Worm (Caenorhabditis elegans) whole organism, mixed stage, embryonic: ENCODE results near the gene mrpl-35.

Source experiments
- M03D4.4 ChIP-seq: sonication (generic microtip); optimal IDR thresholded peaks from 2 replicates; lab custom pipeline; 2017; ENCODE audit warnings: mild to moderate bottlenecking, missing genetic modification characterization, missing compliant biosample characterization
- bed-3 ChIP-seq: fragments of 200-800 bp; sonication (Bioruptor generic); optimal IDR thresholded peaks from 3 replicates; lab custom pipeline; 2018; ENCODE audit warnings: mild to moderate bottlenecking, missing genetic modification characterization, moderate library complexity, missing compliant biosample characterization
- blmp-1 ChIP-seq: fragments of 150-350 bp; optimal IDR thresholded peaks from 2 replicates; lab custom pipeline; 2014; ENCODE audit warnings: missing biosample characterization, missing genetic modification characterization
- ceh-39 ChIP-seq: fragments of 150-350 bp; optimal IDR thresholded peaks from 2 replicates; lab custom pipeline; 2014; ENCODE audit warnings: missing biosample characterization, missing genetic modification characterization
- ceh-43 ChIP-seq: fragments of 200-800 bp; sonication (Bioruptor generic); optimal IDR thresholded peaks from 2 replicates; lab custom pipeline; 2018; ENCODE audit warnings: mild to moderate bottlenecking, missing genetic modification characterization, moderate library complexity, missing compliant biosample characterization
- ceh-83 ChIP-seq: fragments of 200-800 bp; sonication (Bioruptor generic); optimal IDR thresholded peaks from 2 replicates; lab custom pipeline; 2018; ENCODE audit warnings: mild to moderate bottlenecking, missing genetic modification characterization, missing compliant biosample characterization
- ces-1 ChIP-seq: fragments of 150-350 bp; optimal IDR thresholded peaks from 2 replicates; lab custom pipeline; 2014; ENCODE audit warnings: missing biosample characterization, missing genetic modification reagents, missing genetic modification characterization
- cnd-1 ChIP-seq: fragments of 200-800 bp; sonication (Bioruptor generic); optimal IDR thresholded peaks from 2 replicates; lab custom pipeline; 2018; ENCODE audit warnings: mild to moderate bottlenecking, missing genetic modification characterization, missing compliant biosample characterization
- drap-1 ChIP-seq: fragments of 200-800 bp; sonication (Bioruptor generic); optimal IDR thresholded peaks from 3 replicates; lab custom pipeline; 2018; ENCODE audit warnings: mild to moderate bottlenecking, missing genetic modification characterization, missing compliant biosample characterization
- elt-1 ChIP-seq: sonication (generic microtip); optimal IDR thresholded peaks from 2 replicates; lab custom pipeline; 2017; ENCODE audit warnings: missing genetic modification characterization, mild to moderate bottlenecking, missing compliant biosample characterization, antibody characterized with exemption, moderate library complexity, borderline replicate concordance; ENCODE audit not compliant: insufficient read depth
- elt-3 ChIP-seq: fragments of 150-350 bp; optimal IDR thresholded peaks from 2 replicates; lab custom pipeline; 2014; ENCODE audit warnings: missing biosample characterization, missing genetic modification characterization
- flh-1 ChIP-seq: fragments of 200-800 bp; sonication (Bioruptor generic); optimal IDR thresholded peaks from 2 replicates; lab custom pipeline; 2018; ENCODE audit warnings: mild to moderate bottlenecking, missing genetic modification characterization, moderate library complexity, missing compliant biosample characterization
- lin-13 ChIP-seq: fragments of 150-350 bp; optimal IDR thresholded peaks from 2 replicates; lab custom pipeline; 2014; ENCODE audit warnings: missing biosample characterization, missing genetic modification characterization
- lin-32 ChIP-seq: fragments of 200-800 bp; sonication (Bioruptor generic); optimal IDR thresholded peaks from 2 replicates; lab custom pipeline; 2018; ENCODE audit warnings: mild to moderate bottlenecking, missing genetic modification characterization, missing compliant biosample characterization
- lsy-2 ChIP-seq: fragments of 150-350 bp; optimal IDR thresholded peaks from 2 replicates; lab custom pipeline; 2014; ENCODE audit warnings: missing biosample characterization, missing genetic modification characterization
- mep-1 ChIP-seq: fragments of 150-350 bp; optimal IDR thresholded peaks from 2 replicates; lab custom pipeline; 2017; ENCODE audit warnings: missing biosample characterization, missing genetic modification reagents, missing genetic modification characterization, inconsistent platforms
- mls-2 ChIP-seq: sonication (generic microtip); optimal IDR thresholded peaks from 2 replicates; lab custom pipeline; 2016; ENCODE audit warnings: mild to moderate bottlenecking, missing genetic modification characterization, moderate library complexity, missing compliant biosample characterization
- nhr-12 ChIP-seq: fragments of 150-350 bp; optimal IDR thresholded peaks from 2 replicates; lab custom pipeline; 2014; ENCODE audit warnings: missing biosample characterization, missing genetic modification characterization
- nhr-2 ChIP-seq: fragments of 150-350 bp; optimal IDR thresholded peaks from 2 replicates; lab custom pipeline; 2014; ENCODE audit warnings: missing biosample characterization, missing genetic modification characterization
- nhr-237 ChIP-seq: fragments of 150-350 bp; optimal IDR thresholded peaks from 2 replicates; lab custom pipeline; 2014; ENCODE audit warnings: missing biosample characterization, missing genetic modification characterization
- nhr-28 ChIP-seq: fragments of 150-350 bp; optimal IDR thresholded peaks from 2 replicates; lab custom pipeline; 2014; ENCODE audit warnings: missing biosample characterization, missing genetic modification characterization
- nhr-76 ChIP-seq: sonication (generic microtip); optimal IDR thresholded peaks from 2 replicates; lab custom pipeline; 2017; ENCODE audit warnings: missing biosample characterization, missing genetic modification characterization
- pha-4 ChIP-seq: fragments of 150-350 bp; optimal IDR thresholded peaks from 2 replicates; lab custom pipeline; 2018; ENCODE audit warnings: missing biosample characterization, missing genetic modification reagents, missing genetic modification characterization
- sem-2 ChIP-seq: fragments of 200-800 bp; sonication (Bioruptor generic); optimal IDR thresholded peaks from 2 replicates; lab custom pipeline; 2018; ENCODE audit warnings: mild to moderate bottlenecking, missing genetic modification characterization, missing compliant biosample characterization
- snpc-4 ChIP-seq: fragments of 150-350 bp; optimal IDR thresholded peaks from 2 replicates; lab custom pipeline; 2014; ENCODE audit warnings: missing biosample characterization, missing genetic modification characterization
- sptf-1 ChIP-seq: sonication (generic microtip); optimal IDR thresholded peaks from 2 replicates; lab custom pipeline; 2017; ENCODE audit warnings: mild to moderate bottlenecking, missing genetic modification characterization, moderate library complexity, missing compliant biosample characterization
- tbx-8 ChIP-seq: fragments of 200-800 bp; sonication (Bioruptor generic); optimal IDR thresholded peaks from 2 replicates; lab custom pipeline; 2018; ENCODE audit warnings: mild to moderate bottlenecking, missing genetic modification characterization, moderate library complexity, missing compliant biosample characterization
- unc-120 ChIP-seq: sonication (generic microtip); optimal IDR thresholded peaks from 2 replicates; lab custom pipeline; 2017; ENCODE audit warnings: missing genetic modification characterization, missing compliant biosample characterization; ENCODE audit not compliant: poor library complexity, severe bottlenecking
- unc-39 ChIP-seq: fragments of 150-350 bp; optimal IDR thresholded peaks from 2 replicates; lab custom pipeline; 2014; ENCODE audit warnings: missing biosample characterization, missing genetic modification characterization
- unc-62 ChIP-seq: fragments of 150-350 bp; optimal IDR thresholded peaks from 2 replicates; lab custom pipeline; 2014; ENCODE audit warnings: missing biosample characterization, missing genetic modification reagents, missing genetic modification characterization
- zip-8 ChIP-seq: fragments of 150-350 bp; optimal IDR thresholded peaks from 2 replicates; lab custom pipeline; 2014; ENCODE audit warnings: missing biosample characterization, missing genetic modification characterization
- ztf-11 ChIP-seq: fragments of 150-350 bp; optimal IDR thresholded peaks from 2 replicates; lab custom pipeline; 2014; ENCODE audit warnings: missing biosample characterization, missing genetic modification characterization

mrpl-35 gene

ce11 chrIII:3509908-3510307 lies at the start of gene mrpl-35, which contains the start of gene M01F1.4:
Gene mrpl-35 (plus strand): TSS chrIII:3510237.
Gene M01F1.4 (minus strand): TSS chrIII:3510033.
- TF ChIP-seq zip-8 (tag; lab: Kevin White, UChicago) (no peak), nhr-237 (peak; percentile 21), ces-1 (GFP tag; lab: Kevin White, UChicago) (peak; percentile 51), mep-1 (tag; lab: Kevin White, UChicago) (peak; percentile 65), lsy-2 (peak; percentile 94)
- TF ChIP-seq, all 35 proteins: peak for 4

ce11 chrIII:3461403-3461802 lies 48.6 kb upstream of the mrpl-35 start, which contains the start of gene pph-6:
Gene pph-6 (plus strand): TSS chrIII:3461703.
- TF ChIP-seq unc-39 (tag; lab: Kevin White, UChicago) (no peak), unc-62 (no peak), bed-3 (GFP tag; lab: Kevin White, UChicago) (no peak), ces-1 (GFP tag; lab: Kevin White, UChicago) (no peak), M03D4.4 (tag; lab: Kevin White, UChicago) (no peak), lin-13 (tag; lab: Kevin White, UChicago) (no peak), nhr-2 (tag; lab: Kevin White, UChicago) (no peak)

DNA sequence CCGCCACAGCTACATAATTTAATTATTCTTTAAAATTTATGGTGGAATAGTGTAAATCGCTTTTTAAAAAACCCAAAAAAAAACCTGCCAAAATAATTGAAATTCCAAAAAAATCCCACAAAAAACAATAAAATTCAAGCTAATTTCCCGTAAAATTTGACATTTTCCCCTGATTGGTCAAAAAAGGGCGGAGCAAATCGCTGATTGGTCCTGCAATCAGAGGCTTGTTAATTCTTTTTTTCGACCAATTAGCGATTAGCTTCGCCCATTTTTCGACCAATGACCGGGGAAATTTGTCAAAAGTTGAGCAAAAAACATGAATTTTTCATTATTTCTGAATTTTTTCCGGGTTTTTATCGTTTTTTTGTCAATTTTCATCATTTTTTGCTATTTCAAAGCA lies 43.0 kb upstream of the mrpl-35 start:
- TF ChIP-seq snpc-4 (tag; lab: Kevin White, UChicago): no peak
- TF ChIP-seq, all 35 proteins: peak for 0

- TF ChIP-seq nhr-28 (tag; lab: Kevin White, UChicago): no peak
- no peak for TF ChIP-seq lin-13 (tag; lab: Kevin White, UChicago)
- no peak for TF ChIP-seq ztf-11 (tag; lab: Kevin White, UChicago)
- no peak for TF ChIP-seq ces-1 (GFP tag; lab: Kevin White, UChicago)
- TF ChIP-seq nhr-237: no peak
- TF ChIP-seq elt-3 (tag; lab: Kevin White, UChicago): no peak
- TF ChIP-seq elt-1: no peak
- no peak for TF ChIP-seq tbx-8 (GFP tag; lab: Kevin White, UChicago)
- TF ChIP-seq mls-2 (tag; lab: Kevin White, UChicago): no peak
- no peak for TF ChIP-seq cnd-1 (tag; lab: Kevin White, UChicago)
- no peak for TF ChIP-seq sem-2
- TF ChIP-seq lin-32 (GFP tag; lab: Kevin White, UChicago): no peak
- no peak for TF ChIP-seq ceh-43 (GFP tag; lab: Kevin White, UChicago)
- no peak for TF ChIP-seq bed-3 (GFP tag; lab: Kevin White, UChicago)
- no peak for TF ChIP-seq lsy-2
- no peak for TF ChIP-seq pha-4
- no peak for TF ChIP-seq nhr-2 (tag; lab: Kevin White, UChicago)
- no peak for TF ChIP-seq unc-39 (tag; lab: Kevin White, UChicago)
- TF ChIP-seq nhr-12 (tag; lab: Kevin White, UChicago): no peak
Measured at ce11 chrIII:3468384-3468783, 41.7 kb upstream of the mrpl-35 start.

- TF ChIP-seq elt-3 (tag; lab: Kevin White, UChicago) (no peak), ceh-83 (GFP tag; lab: Kevin White, UChicago) (no peak), ces-1 (GFP tag; lab: Kevin White, UChicago) (no peak), nhr-2 (tag; lab: Kevin White, UChicago) (no peak), unc-39 (tag; lab: Kevin White, UChicago) (no peak), ceh-39 (tag; lab: Kevin White, UChicago) (no peak), blmp-1 (tag; lab: Kevin White, UChicago) (no peak), nhr-76 (tag; lab: Kevin White, UChicago) (no peak), cnd-1 (tag; lab: Kevin White, UChicago) (no peak), flh-1 (GFP tag; lab: Kevin White, UChicago) (no peak), sem-2 (no peak)
Measured at ce11 chrIII:3469646-3470045, 40.4 kb upstream of the mrpl-35 start, which contains the start of gene smim-14. Gene smim-14 (minus strand): TSS chrIII:3469746.

ce11 chrIII:3470433-3470832 lies 39.6 kb upstream of the mrpl-35 start:
- peak; percentile 41 for TF ChIP-seq tbx-8 (GFP tag; lab: Kevin White, UChicago)
- TF ChIP-seq unc-120 (tag; lab: Kevin White, UChicago): no peak
- no peak for TF ChIP-seq pha-4
- TF ChIP-seq ceh-83 (GFP tag; lab: Kevin White, UChicago): no peak
- TF ChIP-seq drap-1 (GFP tag; lab: Kevin White, UChicago): no peak
- no peak for TF ChIP-seq nhr-28 (tag; lab: Kevin White, UChicago)
- TF ChIP-seq sem-2: no peak
- no peak for TF ChIP-seq lsy-2
- TF ChIP-seq nhr-237: no peak
- no peak for TF ChIP-seq sptf-1 (tag; lab: Kevin White, UChicago)
- no peak for TF ChIP-seq bed-3 (GFP tag; lab: Kevin White, UChicago)
- TF ChIP-seq cnd-1 (tag; lab: Kevin White, UChicago): no peak
- no peak for TF ChIP-seq flh-1 (GFP tag; lab: Kevin White, UChicago)
- no peak for TF ChIP-seq unc-39 (tag; lab: Kevin White, UChicago)
- peak; percentile 73 for TF ChIP-seq unc-62
